Worm (Caenorhabditis elegans): ENCODE data around the gene Y56A3A.31.

The Y56A3A.31 gene

ce11 chrIII:11981539-11981938 lies 7.3 kb downstream of the Y56A3A.31 start (continued):
- no peak for TF ChIP-seq aha-1 (tag; optimal IDR thresholded peaks at IDR 0.05)
- peak in 2 of 3 experiments; percentile 24 to 56 for TF ChIP-seq dpl-1 (GFP tag; optimal IDR thresholded peaks at IDR 0.05)
- peak; percentile 25 for TF ChIP-seq nhr-47 (tag; optimal IDR thresholded peaks at IDR 0.05)
- no peak for TF ChIP-seq elt-2 (tag; optimal IDR thresholded peaks at IDR 0.05)
- TF ChIP-seq blmp-1 (tag; optimal IDR thresholded peaks at IDR 0.05): no peak
- peak in 1 of 2 experiments; percentile 56 for TF ChIP-seq mdl-1 (tag; optimal IDR thresholded peaks at IDR 0.05)
- TF ChIP-seq lin-35 (GFP tag; optimal IDR thresholded peaks at IDR 0.05): peak; percentile 38 to 65
- no peak for TF ChIP-seq hlh-17 (GFP tag; optimal IDR thresholded peaks at IDR 0.05; ENCODE audit: borderline replicate concordance)
- no peak for TF ChIP-seq ceh-90 (tag; optimal IDR thresholded peaks at IDR 0.05)
- TF ChIP-seq lin-13 (GFP tag; optimal IDR thresholded peaks at IDR 0.05): no peak
- peak; percentile 26 for TF ChIP-seq nhr-85 (tag)
- TF ChIP-seq ces-1 (GFP tag; optimal IDR thresholded peaks at IDR 0.05): no peak
- TF ChIP-seq pax-3 (tag; optimal IDR thresholded peaks at IDR 0.05): no peak
- no peak for TF ChIP-seq C04F5.9 (tag; optimal IDR thresholded peaks at IDR 0.05)
- TF ChIP-seq unc-98 (GFP tag; IDR thresholded peaks at IDR 0.05): no peak
- no peak for TF ChIP-seq F16B12.6 (tag; optimal IDR thresholded peaks at IDR 0.05)
- TF ChIP-seq nhr-77 (tag; optimal IDR thresholded peaks at IDR 0.05): no peak
- no peak for TF ChIP-seq ceh-63 (GFP tag; optimal IDR thresholded peaks at IDR 0.05)
- no peak for TF ChIP-seq ets-5 (GFP tag; IDR thresholded peaks at IDR 0.05)
- TF ChIP-seq nhr-19 (GFP tag; conservative IDR thresholded peaks at IDR 0.05): no peak; the same call in 1 of the 2 replicates
- no peak for TF ChIP-seq zag-1 (tag; optimal IDR thresholded peaks at IDR 0.05)
- no peak for TF ChIP-seq unc-62 (GFP tag; optimal IDR thresholded peaks at IDR 0.05)
- peak in 1 of 3 experiments; percentile 50 for TF ChIP-seq ceh-82 (tag; optimal IDR thresholded peaks at IDR 0.05)
- no peak for TF ChIP-seq ama-1 (optimal IDR thresholded peaks at IDR 0.05)
- TF ChIP-seq lin-39 (tag; optimal IDR thresholded peaks at IDR 0.05): no peak
- peak; percentile 23 for TF ChIP-seq skn-1 (tag; optimal IDR thresholded peaks at IDR 0.05)
- no peak for TF ChIP-seq nhr-20 (tag; optimal IDR thresholded peaks at IDR 0.05)
- TF ChIP-seq C34B4.2 (tag; optimal IDR thresholded peaks at IDR 0.05): no peak
- TF ChIP-seq nhr-12 (tag; optimal IDR thresholded peaks at IDR 0.05): no peak
- TF ChIP-seq snu-23 (GFP tag; optimal IDR thresholded peaks at IDR 0.05): peak; percentile 43
- no peak for TF ChIP-seq nhr-76 (tag; optimal IDR thresholded peaks at IDR 0.05)
- TF ChIP-seq lin-15B (tag; optimal IDR thresholded peaks at IDR 0.05): peak; percentile 44
- peak in 1 of 2 experiments; percentile 58 for TF ChIP-seq lsy-2 (tag; optimal IDR thresholded peaks at IDR 0.05)
- TF ChIP-seq sup-37 (GFP tag; optimal IDR thresholded peaks at IDR 0.05): no peak
- TF ChIP-seq tbx-2 (tag; optimal IDR thresholded peaks at IDR 0.05): no peak

ce11 chrIII:11982474-11982873 lies 8.2 kb downstream of the Y56A3A.31 start:
- TF ChIP-seq nhr-19 (GFP tag; conservative IDR thresholded peaks at IDR 0.05) (no peak), lin-13 (GFP tag; optimal IDR thresholded peaks at IDR 0.05) (no peak), lin-15B (tag; optimal IDR thresholded peaks at IDR 0.05) (no peak), lir-3 (tag; optimal IDR thresholded peaks at IDR 0.05; ENCODE audit: poor library complexity) (no peak)

- TF ChIP-seq hpl-2 (GFP tag; optimal IDR thresholded peaks at IDR 0.05): no peak
- TF ChIP-seq lin-15B (tag; optimal IDR thresholded peaks at IDR 0.05): no peak
- peak; percentile 21 for TF ChIP-seq dsc-1 (tag; optimal IDR thresholded peaks at IDR 0.05)
- peak; percentile 34 for TF ChIP-seq fkh-8 (tag; optimal IDR thresholded peaks at IDR 0.05)
- no peak for TF ChIP-seq efl-1 (optimal IDR thresholded peaks at IDR 0.05)
- peak in 1 of 2 experiments; percentile 91 for TF ChIP-seq efl-1 (GFP tag; optimal IDR thresholded peaks at IDR 0.05 in 1 of 2)
- TF ChIP-seq C16A3.4 (tag; optimal IDR thresholded peaks at IDR 0.05): no peak
These were observed 10.8 kb downstream of the Y56A3A.31 start for ce11 chrIII:11985066-11985465.
